Worm (Caenorhabditis elegans) whole organism, young adult: ENCODE data around the gene acs-17.

ENCODE experiments used
- B0019.2 ChIP-seq: fragments of 200-800 bp; sonication (Bioruptor generic); conservative IDR thresholded peaks from 2 replicates; pipeline ENCODE4 v1.3.6; 2022; ENCODE audit warnings: missing genetic modification reagents, missing genetic modification characterization, missing compliant biosample characterization
- B0336.3 ChIP-seq: fragments of 200-800 bp; sonication (Bioruptor generic); IDR thresholded peaks from 2 replicates; pipeline ENCODE4 v1.3.6; 2022; ENCODE audit warnings: missing genetic modification characterization, missing compliant biosample characterization
- D2030.7 ChIP-seq: fragments of 200-800 bp; sonication (Bioruptor generic); IDR thresholded peaks from 2 replicates; pipeline ENCODE4 v1.3.6; 2022; ENCODE audit warnings: missing genetic modification reagents, missing genetic modification characterization, missing compliant biosample characterization
- F23B12.7 ChIP-seq: sonication (generic microtip); optimal IDR thresholded peaks from 2 replicates; lab custom pipeline; 2017; ENCODE audit warnings: missing genetic modification characterization, mild to moderate bottlenecking, missing compliant biosample characterization, antibody characterized with exemption, moderate library complexity; ENCODE audit not compliant: insufficient read depth
- F39B2.1 ChIP-seq: fragments of 200-800 bp; sonication (Bioruptor generic); IDR thresholded peaks from 2 replicates; pipeline ENCODE4 v1.3.6; 2022; ENCODE audit warnings: missing genetic modification reagents, missing genetic modification characterization, missing compliant biosample characterization
- F55B11.4 ChIP-seq: sonication (generic microtip); optimal IDR thresholded peaks from 2 replicates; lab custom pipeline; 2016; ENCODE audit warnings: missing compliant biosample characterization, missing genetic modification characterization, borderline replicate concordance; ENCODE audit not compliant: insufficient read depth
- F57A8.1 ChIP-seq: fragments of 200-800 bp; sonication (Bioruptor generic); optimal IDR thresholded peaks from 2 replicates; lab custom pipeline; 2018; ENCODE audit warnings: mild to moderate bottlenecking, missing genetic modification characterization, moderate library complexity, missing compliant biosample characterization
- F57C9.4 ChIP-seq: sonication (generic microtip); optimal IDR thresholded peaks from 2 replicates; lab custom pipeline; 2017; ENCODE audit warnings: mild to moderate bottlenecking, missing genetic modification characterization, missing compliant biosample characterization
- K12H6.12 ChIP-seq: fragments of 200-800 bp; sonication (Bioruptor generic); optimal IDR thresholded peaks from 2 replicates; lab custom pipeline; 2018; ENCODE audit warnings: mild to moderate bottlenecking, missing genetic modification characterization, missing compliant biosample characterization
- T07F8.4 ChIP-seq: sonication (generic microtip); optimal IDR thresholded peaks from 2 replicates; lab custom pipeline; 2016; ENCODE audit warnings: mild to moderate bottlenecking, missing genetic modification characterization, moderate library complexity, missing compliant biosample characterization
- akir-1 ChIP-seq: fragments of 200-800 bp; sonication (Bioruptor generic); optimal IDR thresholded peaks from 2 replicates; lab custom pipeline; 2018; ENCODE audit warnings: mild to moderate bottlenecking, missing genetic modification characterization, moderate library complexity, missing compliant biosample characterization
- ama-1 ChIP-seq, 3 experiments: fragments of 150-350 bp in 1 of 3; sonication (generic microtip) in 2 of 3; optimal IDR thresholded peaks; 2 replicates each; lab custom pipeline; 2014 to 2018; ENCODE audit warnings: missing biosample characterization in 2 of 3, missing genetic modification characterization in 2 of 3, missing genetic modification reagents in 2 of 3
- atf-7 ChIP-seq: sonication (generic microtip); optimal IDR thresholded peaks from 2 replicates; lab custom pipeline; 2017; ENCODE audit warnings: mild to moderate bottlenecking, missing genetic modification characterization, missing compliant biosample characterization
- athp-1 ChIP-seq: sonication (generic microtip); optimal IDR thresholded peaks from 2 replicates; lab custom pipeline; 2017; ENCODE audit warnings: mild to moderate bottlenecking, missing genetic modification characterization, missing compliant biosample characterization
- bed-2 ChIP-seq: fragments of 200-800 bp; sonication (Bioruptor generic); IDR thresholded peaks from 2 replicates; pipeline ENCODE4 v1.3.6; 2022; ENCODE audit warnings: missing genetic modification reagents, missing genetic modification characterization, missing compliant biosample characterization
- ccch-3 ChIP-seq: fragments of 200-800 bp; sonication (Bioruptor generic); optimal IDR thresholded peaks from 2 replicates; lab custom pipeline; 2018; ENCODE audit warnings: mild to moderate bottlenecking, missing genetic modification characterization, missing compliant biosample characterization
- cebp-1 ChIP-seq, 2 experiments: fragments of 200-800 bp in 1 of 2; sonication (Bioruptor generic) in 1 of 2; sonication (generic microtip) in 1 of 2; IDR thresholded peaks in 1 of 2; optimal IDR thresholded peaks in 1 of 2; 2 replicates each; pipeline versions ENCODE4 v1.3.6 to Lab custom; 2017 to 2022; ENCODE audit warnings: missing compliant biosample characterization in 2 of 2, missing genetic modification characterization in 2 of 2, mild to moderate bottlenecking in 1 of 2, missing genetic modification reagents in 1 of 2, moderate library complexity in 1 of 2
- ceh-27 ChIP-seq: fragments of 200-800 bp; sonication (Bioruptor generic); optimal IDR thresholded peaks from 2 replicates; lab custom pipeline; 2018; ENCODE audit warnings: mild to moderate bottlenecking, missing genetic modification characterization, moderate library complexity, missing compliant biosample characterization
- ceh-40 ChIP-seq: fragments of 200-800 bp; sonication (Bioruptor generic); IDR thresholded peaks from 2 replicates; pipeline ENCODE4 v1.3.6; 2022; ENCODE audit warnings: missing genetic modification characterization, missing compliant biosample characterization
- ceh-79 ChIP-seq: sonication (generic microtip); optimal IDR thresholded peaks from 2 replicates; lab custom pipeline; 2017; ENCODE audit warnings: mild to moderate bottlenecking, missing genetic modification characterization, missing compliant biosample characterization
- chd-7 ChIP-seq: sonication (generic microtip); optimal IDR thresholded peaks from 2 replicates; lab custom pipeline; 2016; ENCODE audit warnings: mild to moderate bottlenecking, missing genetic modification characterization, moderate library complexity, missing compliant biosample characterization
- die-1 ChIP-seq: sonication (generic microtip); optimal IDR thresholded peaks from 2 replicates; lab custom pipeline; 2016; ENCODE audit warnings: missing genotype, mild to moderate bottlenecking, missing genetic modification characterization, missing compliant biosample characterization
- dpff-1 ChIP-seq: sonication (generic microtip); optimal IDR thresholded peaks from 2 replicates; lab custom pipeline; 2017; ENCODE audit warnings: mild to moderate bottlenecking, missing genetic modification characterization, missing compliant biosample characterization
- dpl-1 ChIP-seq: fragments of 150-350 bp; optimal IDR thresholded peaks from 2 replicates; lab custom pipeline; 2014; ENCODE audit warnings: missing biosample characterization, missing genetic modification reagents, missing genetic modification characterization
- egl-18 ChIP-seq: fragments of 200-800 bp; sonication (Bioruptor generic); IDR thresholded peaks from 2 replicates; pipeline ENCODE4 v1.3.6; 2022; ENCODE audit warnings: missing genetic modification reagents, missing genetic modification characterization, missing compliant biosample characterization
- egrh-3 ChIP-seq: fragments of 200-800 bp; sonication (Bioruptor generic); IDR thresholded peaks from 2 replicates; pipeline ENCODE4 v1.3.6; 2022; ENCODE audit warnings: missing genetic modification reagents, missing genetic modification characterization, missing compliant biosample characterization
- gei-17 ChIP-seq: fragments of 200-800 bp; sonication (Bioruptor generic); optimal IDR thresholded peaks from 2 replicates; lab custom pipeline; 2018; ENCODE audit warnings: mild to moderate bottlenecking, missing genetic modification characterization, missing compliant biosample characterization
- him-1 ChIP-seq: sonication (generic microtip); optimal IDR thresholded peaks from 2 replicates; lab custom pipeline; 2016; ENCODE audit warnings: missing genotype, missing genetic modification reagents, missing genetic modification characterization, missing compliant biosample characterization
- hmg-1.2 ChIP-seq: fragments of 200-800 bp; sonication (Bioruptor generic); IDR thresholded peaks from 2 replicates; pipeline ENCODE4 v1.3.6; 2022; ENCODE audit warnings: missing genetic modification reagents, missing genetic modification characterization, missing compliant biosample characterization
- hmg-20 ChIP-seq: fragments of 200-800 bp; sonication (Bioruptor generic); IDR thresholded peaks from 2 replicates; pipeline ENCODE4 v1.3.6; 2022; ENCODE audit warnings: missing genetic modification reagents, missing genetic modification characterization, missing compliant biosample characterization
- hsf-1 ChIP-seq: fragments of 200-800 bp; sonication (Bioruptor generic); IDR thresholded peaks from 2 replicates; pipeline ENCODE4 v1.3.6; 2022; ENCODE audit warnings: missing genetic modification reagents, missing genetic modification characterization, missing compliant biosample characterization
- lin-54 ChIP-seq: fragments of 200-800 bp; sonication (Bioruptor generic); optimal IDR thresholded peaks from 2 replicates; lab custom pipeline; 2018; ENCODE audit warnings: mild to moderate bottlenecking, missing genetic modification characterization, missing compliant biosample characterization
- lsl-1 ChIP-seq: fragments of 200-800 bp; sonication (Bioruptor generic); optimal IDR thresholded peaks from 2 replicates; lab custom pipeline; 2018; ENCODE audit warnings: mild to moderate bottlenecking, missing genetic modification characterization, moderate library complexity, missing compliant biosample characterization
- mcd-1 ChIP-seq: fragments of 200-800 bp; sonication (Bioruptor generic); IDR thresholded peaks from 2 replicates; pipeline ENCODE4 v1.3.6; 2022; ENCODE audit warnings: missing genetic modification reagents, missing genetic modification characterization, missing compliant biosample characterization
- mes-4 ChIP-seq: sonication (generic microtip); optimal IDR thresholded peaks from 2 replicates; lab custom pipeline; 2016; ENCODE audit warnings: missing genotype, missing genetic modification characterization, missing compliant biosample characterization
- mxl-1 ChIP-seq: sonication (generic microtip); optimal IDR thresholded peaks from 2 replicates; lab custom pipeline; 2016; ENCODE audit warnings: missing genetic modification characterization, missing compliant biosample characterization
- nfya-2 ChIP-seq: fragments of 200-800 bp; sonication (Bioruptor generic); IDR thresholded peaks from 2 replicates; pipeline ENCODE4 v1.3.6; 2022; ENCODE audit warnings: missing genetic modification reagents, missing genetic modification characterization, missing compliant biosample characterization
- nhr-120 ChIP-seq: fragments of 200-800 bp; sonication (Bioruptor generic); IDR thresholded peaks from 2 replicates; pipeline ENCODE4 v1.3.6; 2022; ENCODE audit warnings: missing genetic modification characterization, missing compliant biosample characterization
- nhr-80 ChIP-seq: sonication (generic microtip); optimal IDR thresholded peaks from 2 replicates; lab custom pipeline; 2016; ENCODE audit warnings: missing genetic modification characterization, missing compliant biosample characterization
- rec-8 ChIP-seq, 2 experiments: sonication (generic microtip); optimal IDR thresholded peaks; 2 replicates each; lab custom pipeline; 2016; ENCODE audit warnings: mild to moderate bottlenecking in 2 of 2, missing genetic modification characterization in 2 of 2, missing genetic modification reagents in 2 of 2, missing genotype in 2 of 2, missing biosample characterization in 1 of 2, missing compliant biosample characterization in 1 of 2, moderate library complexity in 1 of 2
- snpc-3.4 ChIP-seq: sonication (generic microtip); optimal IDR thresholded peaks from 2 replicates; lab custom pipeline; 2017; ENCODE audit warnings: missing genetic modification characterization, mild to moderate bottlenecking, missing compliant biosample characterization, antibody characterized with exemption, moderate library complexity, missing genotype, missing genetic modification reagents
- sptf-2 ChIP-seq: fragments of 200-800 bp; sonication (Bioruptor generic); optimal IDR thresholded peaks from 2 replicates; lab custom pipeline; 2018; ENCODE audit warnings: mild to moderate bottlenecking, missing genetic modification characterization, missing compliant biosample characterization
- unc-130 ChIP-seq: sonication (generic microtip); optimal IDR thresholded peaks from 2 replicates; lab custom pipeline; 2016; ENCODE audit warnings: missing genetic modification reagents, missing genetic modification characterization, missing compliant biosample characterization
- ztf-18 ChIP-seq: sonication (generic microtip); optimal IDR thresholded peaks from 2 replicates; lab custom pipeline; 2016; ENCODE audit warnings: missing genotype, mild to moderate bottlenecking, missing genetic modification characterization, missing compliant biosample characterization
- ztf-3 ChIP-seq: fragments of 200-800 bp; sonication (Bioruptor generic); optimal IDR thresholded peaks from 2 replicates; lab custom pipeline; 2018; ENCODE audit warnings: mild to moderate bottlenecking, missing genetic modification characterization, missing compliant biosample characterization

The acs-17 gene

DNA sequence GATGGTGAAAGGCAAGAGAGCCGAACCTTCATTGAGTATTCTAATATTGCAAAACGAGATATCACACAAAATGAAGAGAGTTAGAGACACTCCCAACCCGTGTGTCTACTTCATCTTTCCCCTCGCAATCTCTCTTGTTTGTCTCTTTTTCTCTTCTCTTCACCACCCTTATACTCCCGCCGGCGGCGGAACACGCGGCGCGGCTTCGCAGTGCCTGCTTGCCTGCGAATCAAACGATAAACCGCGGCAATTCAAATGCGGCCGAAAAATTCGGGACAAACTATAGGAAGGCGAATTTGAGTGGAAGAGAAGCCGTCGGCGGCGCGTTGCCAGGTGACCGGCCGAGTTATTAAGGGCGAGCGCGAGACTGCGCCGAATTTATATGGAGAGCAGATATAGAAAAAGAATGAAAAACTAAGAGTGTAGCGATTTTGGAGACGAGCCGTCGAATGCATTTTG, 40.3 kb upstream of the acs-17 start, which contains the start of gene klp-13 (continued):
- TF ChIP-seq hmg-20: no peak
- peak; percentile 11 for TF ChIP-seq die-1
- TF ChIP-seq F57C9.4 (tag; lab: Kevin White, UChicago): no peak
- no peak for TF ChIP-seq lin-54 (GFP tag; lab: Kevin White, UChicago)
- no peak for TF ChIP-seq ceh-79 (tag; lab: Kevin White, UChicago)
- TF ChIP-seq F23B12.7 (tag; lab: Kevin White, UChicago): peak; percentile 50
- TF ChIP-seq nhr-80 (tag; lab: Kevin White, UChicago): peak; percentile 70
- TF ChIP-seq ceh-27 (GFP tag; lab: Kevin White, UChicago): peak; percentile 88
- no peak for TF ChIP-seq lsl-1 (GFP tag; lab: Kevin White, UChicago)
- no peak for TF ChIP-seq hsf-1 (GFP tag; lab: Robert Waterston, UW)

DNA sequence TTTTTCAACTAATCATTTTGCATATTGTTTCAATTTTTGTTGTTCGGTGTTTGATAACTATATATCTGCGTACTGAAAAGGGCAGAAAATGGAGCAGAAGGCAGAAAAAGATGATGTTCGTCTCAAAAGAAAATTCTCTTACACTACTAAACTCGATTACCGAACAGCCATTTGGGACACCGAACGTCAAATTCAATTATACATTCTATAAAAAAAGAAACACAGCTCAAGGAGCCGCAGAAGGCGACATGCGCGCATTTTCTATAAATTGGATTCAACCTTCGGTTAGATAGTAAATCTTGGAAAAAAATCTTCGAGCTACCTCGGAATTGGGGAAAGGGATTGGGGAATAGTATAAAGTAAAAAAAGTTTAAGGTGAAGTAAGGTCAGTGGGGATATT, 39.0 kb upstream of the acs-17 start:
- TF ChIP-seq snpc-3.4 (tag; lab: Kevin White, UChicago) (no peak), akir-1 (no peak), nfya-2 (GFP tag; lab: Robert Waterston, UW) (no peak), mcd-1 (GFP tag; lab: Robert Waterston, UW) (no peak), ceh-40 (no peak), dpff-1 (tag; lab: Kevin White, UChicago) (no peak), ztf-18 (tag; lab: Kevin White, UChicago) (no peak), dpl-1 (GFP tag; lab: Kevin White, UChicago) (no peak), rec-8 (tag; optimal IDR thresholded peaks at IDR 0.05; lab: Kevin White, UChicago) (no peak), F55B11.4 (no peak), F39B2.1 (GFP tag; lab: Robert Waterston, UW) (no peak), egrh-3 (GFP tag; lab: Robert Waterston, UW) (no peak)
- TF ChIP-seq, all 124 proteins: peak for 0

DNA sequence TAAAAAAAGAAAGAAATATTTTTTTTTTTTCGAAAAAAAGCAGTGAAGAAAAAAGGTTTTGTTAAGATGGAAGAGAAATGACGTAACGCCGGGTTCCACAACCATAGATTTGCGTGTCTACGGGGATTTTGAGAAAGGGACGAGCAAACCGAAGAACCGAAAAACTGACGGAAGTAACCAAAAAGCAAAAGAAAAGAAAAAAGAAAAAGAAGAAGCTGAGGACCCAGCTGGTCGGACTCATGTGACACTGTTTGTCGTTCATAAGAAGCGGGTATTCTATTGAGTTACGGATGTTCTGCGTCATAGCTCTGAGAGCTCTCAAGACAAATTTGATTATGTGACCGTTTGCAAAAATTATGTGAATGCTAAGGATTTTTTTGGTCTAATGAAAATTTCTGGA, 38.5 kb upstream of the acs-17 start:
- TF ChIP-seq him-1 (tag; lab: Kevin White, UChicago) (no peak), ztf-3 (GFP tag; lab: Kevin White, UChicago) (no peak), T07F8.4 (tag; lab: Kevin White, UChicago) (no peak), atf-7 (tag; lab: Kevin White, UChicago) (peak; percentile 8), unc-130 (no peak), dpl-1 (GFP tag; lab: Kevin White, UChicago) (no peak), athp-1 (tag; lab: Kevin White, UChicago) (no peak), nhr-120 (GFP tag; lab: Robert Waterston, UW) (no peak), egl-18 (GFP tag; lab: Robert Waterston, UW) (no peak), F57A8.1 (GFP tag; lab: Kevin White, UChicago) (no peak), B0336.3 (GFP tag; lab: Robert Waterston, UW) (no peak), D2030.7 (GFP tag; lab: Robert Waterston, UW) (no peak), lin-54 (GFP tag; lab: Kevin White, UChicago) (no peak), hmg-20 (no peak), gei-17 (GFP tag; lab: Kevin White, UChicago) (no peak), bed-2 (GFP tag; lab: Robert Waterston, UW) (no peak), cebp-1 (GFP tag; IDR thresholded peaks at IDR 0.05; lab: Robert Waterston, UW) (no peak), cebp-1 (tag; optimal IDR thresholded peaks at IDR 0.05; lab: Kevin White, UChicago) (peak; percentile 11), sptf-2 (GFP tag; lab: Kevin White, UChicago) (no peak), hmg-1.2 (0 out of 2 replicates have a peak, but pooled peaks have one; percentile 13), ama-1 (optimal IDR thresholded peaks at IDR 0.05; lab: Kevin White, UChicago) (no peak), ama-1 (GFP tag; optimal IDR thresholded peaks at IDR 0.05; lab: Kevin White, UChicago) (no peak), mes-4 (tag; lab: Kevin White, UChicago) (no peak), chd-7 (tag; lab: Kevin White, UChicago) (no peak), ceh-27 (GFP tag; lab: Kevin White, UChicago) (no peak), K12H6.12 (tag; lab: Kevin White, UChicago) (peak; percentile 59), nfya-2 (GFP tag; lab: Robert Waterston, UW) (no peak), mxl-1 (no peak), ccch-3 (GFP tag; lab: Kevin White, UChicago) (no peak), B0019.2 (GFP tag; lab: Robert Waterston, UW) (no peak)
